Worm (Caenorhabditis elegans) whole organism, L3 larva: ENCODE measurements around the gene Y6E2A.1.

ENCODE experiments used
- aly-2 ChIP-seq: fragments of 150-350 bp; optimal IDR thresholded peaks from 2 replicates; lab custom pipeline; 2014; ENCODE audit warnings: missing biosample characterization, missing genetic modification characterization
- ama-1 ChIP-seq: fragments of 150-350 bp; optimal IDR thresholded peaks from 2 replicates; lab custom pipeline; 2018
- ceh-16 ChIP-seq: sonication (generic microtip); optimal IDR thresholded peaks from 2 replicates; lab custom pipeline; 2017; ENCODE audit warnings: missing biosample characterization, missing genetic modification characterization
- ceh-82 ChIP-seq: fragments of 150-350 bp; optimal IDR thresholded peaks from 2 replicates; lab custom pipeline; 2014; ENCODE audit warnings: missing biosample characterization, missing genetic modification characterization
- egl-27 ChIP-seq: sonication (generic microtip); optimal IDR thresholded peaks from 4 replicates; lab custom pipeline; 2017; ENCODE audit warnings: missing biosample characterization, missing genetic modification reagents, missing genetic modification characterization
- egl-5 ChIP-seq: fragments of 150-350 bp; optimal IDR thresholded peaks from 2 replicates; lab custom pipeline; 2017; ENCODE audit warnings: missing biosample characterization, missing genetic modification reagents, missing genetic modification characterization, inconsistent platforms
- elt-1 ChIP-seq: fragments of 150-350 bp; optimal IDR thresholded peaks from 2 replicates; lab custom pipeline; 2014; ENCODE audit warnings: missing biosample characterization, missing genetic modification characterization
- elt-2 ChIP-seq: sonication (generic microtip); optimal IDR thresholded peaks from 2 replicates; lab custom pipeline; 2016; ENCODE audit warnings: missing genetic modification reagents, mild to moderate bottlenecking, missing genetic modification characterization, missing compliant biosample characterization
- elt-3 ChIP-seq, 3 experiments: fragments of 150-350 bp in 1 of 3; sonication (generic microtip) in 2 of 3; optimal IDR thresholded peaks; 2 replicates in 2 of 3; 4 replicates in 1 of 3; lab custom pipeline; 2014 to 2017; ENCODE audit warnings: missing biosample characterization in 3 of 3, missing genetic modification characterization in 3 of 3
- eor-1 ChIP-seq, 2 experiments: fragments of 150-350 bp; optimal IDR thresholded peaks; 2 replicates each; lab custom pipeline; 2014 to 2018; ENCODE audit warnings: missing biosample characterization in 2 of 2, missing genetic modification characterization in 2 of 2
- fkh-10 ChIP-seq: sonication (generic microtip); optimal IDR thresholded peaks from 2 replicates; lab custom pipeline; 2017; ENCODE audit warnings: missing biosample characterization, missing genetic modification reagents, missing genetic modification characterization
- fkh-2 ChIP-seq: fragments of 150-350 bp; optimal IDR thresholded peaks from 2 replicates; lab custom pipeline; 2014; ENCODE audit warnings: missing biosample characterization, missing genetic modification reagents, missing genetic modification characterization
- hmg-11 ChIP-seq: sonication (generic microtip); optimal IDR thresholded peaks from 2 replicates; lab custom pipeline; 2016; ENCODE audit warnings: missing genetic modification characterization, missing compliant biosample characterization
- jun-1 ChIP-seq: fragments of 150-350 bp; optimal IDR thresholded peaks from 2 replicates; lab custom pipeline; 2014; ENCODE audit warnings: missing biosample characterization, missing genetic modification reagents, missing genetic modification characterization
- lin-39 ChIP-seq: fragments of 150-350 bp; optimal IDR thresholded peaks from 2 replicates; lab custom pipeline; 2018; ENCODE audit warnings: missing biosample characterization, missing genetic modification reagents, missing genetic modification characterization
- mdl-1 ChIP-seq: fragments of 150-350 bp; optimal IDR thresholded peaks from 2 replicates; lab custom pipeline; 2014; ENCODE audit warnings: missing biosample characterization, missing genetic modification characterization
- nfya-1 ChIP-seq: sonication (generic microtip); optimal IDR thresholded peaks from 2 replicates; lab custom pipeline; 2017; ENCODE audit warnings: missing genetic modification characterization, mild to moderate bottlenecking, missing compliant biosample characterization, antibody characterized with exemption, moderate library complexity; ENCODE audit not compliant: insufficient read depth
- nhr-11 ChIP-seq: fragments of 150-350 bp; optimal IDR thresholded peaks from 2 replicates; lab custom pipeline; 2014; ENCODE audit warnings: missing biosample characterization, missing genetic modification characterization
- nhr-12 ChIP-seq: fragments of 150-350 bp; optimal IDR thresholded peaks from 2 replicates; lab custom pipeline; 2014; ENCODE audit warnings: missing biosample characterization, missing genetic modification characterization
- nhr-25 ChIP-seq: sonication (generic microtip); optimal IDR thresholded peaks from 2 replicates; lab custom pipeline; 2017; ENCODE audit warnings: missing biosample characterization, missing genetic modification characterization
- nhr-28 ChIP-seq: fragments of 150-350 bp; optimal IDR thresholded peaks from 2 replicates; lab custom pipeline; 2014; ENCODE audit warnings: missing biosample characterization, missing genetic modification characterization
- nhr-43 ChIP-seq: sonication (generic microtip); optimal IDR thresholded peaks from 2 replicates; lab custom pipeline; 2016; ENCODE audit warnings: mild to moderate bottlenecking, missing genetic modification characterization, missing compliant biosample characterization; ENCODE audit not compliant: poor library complexity, severe bottlenecking
- nhr-67 ChIP-seq: fragments of 150-350 bp; optimal IDR thresholded peaks from 2 replicates; lab custom pipeline; 2014; ENCODE audit warnings: missing biosample characterization, missing genetic modification characterization
- pqm-1 ChIP-seq: fragments of 150-350 bp; optimal IDR thresholded peaks from 2 replicates; lab custom pipeline; 2017; ENCODE audit warnings: missing biosample characterization, missing genetic modification characterization, inconsistent platforms
- sea-2 ChIP-seq: fragments of 150-350 bp; sonication (generic microtip); optimal IDR thresholded peaks from 4 replicates; lab custom pipeline; 2014; ENCODE audit warnings: missing biosample characterization, missing genetic modification reagents, missing genetic modification characterization
- snpc-4 ChIP-seq: fragments of 150-350 bp; optimal IDR thresholded peaks from 2 replicates; lab custom pipeline; 2014; ENCODE audit warnings: missing biosample characterization, missing genetic modification characterization
- tbx-2 ChIP-seq: sonication (generic microtip); optimal IDR thresholded peaks from 2 replicates; lab custom pipeline; 2016; ENCODE audit warnings: mild to moderate bottlenecking, missing genetic modification characterization, missing compliant biosample characterization
- unc-39 ChIP-seq: sonication (generic microtip); optimal IDR thresholded peaks from 4 replicates; lab custom pipeline; 2017; ENCODE audit warnings: missing biosample characterization, missing genetic modification characterization
- unc-62 ChIP-seq: fragments of 150-350 bp; sonication (generic microtip); optimal IDR thresholded peaks from 4 replicates; lab custom pipeline; 2014; ENCODE audit warnings: missing biosample characterization, missing genetic modification reagents, missing genetic modification characterization
- zag-1 ChIP-seq: fragments of 150-350 bp; optimal IDR thresholded peaks from 2 replicates; lab custom pipeline; 2014; ENCODE audit warnings: missing biosample characterization, missing genetic modification characterization
- ztf-11 ChIP-seq: fragments of 150-350 bp; optimal IDR thresholded peaks from 2 replicates; lab custom pipeline; 2014; ENCODE audit warnings: missing biosample characterization, missing genetic modification characterization

Y6E2A.1 gene

DNA sequence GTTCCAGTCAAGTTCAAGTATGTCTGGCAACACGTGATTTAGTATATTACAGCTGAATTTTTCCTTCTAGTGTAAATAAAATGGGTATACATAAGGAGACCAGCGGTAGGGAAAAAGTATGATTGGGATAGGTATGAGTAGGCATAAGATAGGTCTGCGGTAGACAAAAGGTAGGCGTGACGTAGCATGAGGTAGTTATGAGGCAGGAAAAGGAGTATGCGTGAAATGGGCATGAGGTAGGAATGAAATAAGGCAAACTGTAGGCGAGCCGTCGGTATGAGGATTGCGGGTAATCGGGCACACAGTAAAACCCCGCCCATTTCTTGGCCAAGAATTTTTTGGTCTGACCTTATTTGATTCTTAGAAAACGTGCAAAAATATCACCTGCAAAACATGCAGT lies 11.1 kb upstream of the Y6E2A.1 start:
- TF ChIP-seq egl-27 (tag; lab: Kevin White, UChicago): no peak

DNA sequence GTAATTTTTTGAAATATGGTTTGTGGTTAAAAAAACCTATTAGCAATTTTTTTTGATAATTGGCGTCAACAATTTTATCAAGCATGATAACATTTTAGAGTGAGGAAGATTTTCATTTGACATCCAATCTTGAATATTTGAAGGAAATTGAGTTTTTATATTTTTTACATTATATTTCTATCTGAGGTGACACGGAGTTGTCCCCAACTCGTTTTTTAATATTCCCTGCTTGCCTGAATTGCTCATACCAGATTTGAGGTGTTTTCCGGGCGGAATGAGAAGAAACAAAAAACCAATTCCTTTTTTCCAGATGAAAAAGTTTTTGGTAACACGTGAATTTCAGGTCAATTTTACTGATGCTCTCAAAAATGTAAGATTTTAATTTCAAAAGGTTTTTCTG lies 9.3 kb upstream of the Y6E2A.1 start, which contains the start of gene Y6E2A.7:
Gene Y6E2A.7, plus strand, starts transcription at position 301 of the 400 bp plus-strand sequence.
- no peak for TF ChIP-seq unc-62 (GFP tag; lab: Kevin White, UChicago)

DNA sequence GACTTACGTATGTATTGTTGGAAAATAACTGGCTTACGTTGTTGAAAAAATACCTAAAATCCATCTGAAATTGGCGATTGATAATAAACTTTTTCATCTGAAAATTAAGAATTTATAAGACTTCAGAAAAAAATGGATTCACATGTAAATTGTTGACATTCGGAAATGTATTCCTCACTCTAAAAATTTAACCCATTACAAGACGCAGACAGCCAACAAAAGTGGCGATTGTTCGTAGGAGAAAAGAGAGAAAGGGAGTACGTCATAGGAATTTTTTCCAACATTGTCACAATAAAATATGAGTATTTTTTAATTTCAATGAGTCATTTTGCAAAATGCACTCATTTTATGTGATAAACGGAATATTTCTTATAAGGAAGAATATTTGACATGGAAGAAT lies 8.3 kb upstream of the Y6E2A.1 start, which contains the start of gene Y6E2A.5:
Gene Y6E2A.5, minus strand, starts transcription at position 101 of the 400 bp plus-strand sequence.
- TF ChIP-seq fkh-2 (tag; lab: Kevin White, UChicago) (no peak), hmg-11 (tag; lab: Kevin White, UChicago) (no peak), snpc-4 (tag; lab: Kevin White, UChicago) (no peak), mdl-1 (tag; lab: Kevin White, UChicago) (no peak), elt-1 (tag; lab: Kevin White, UChicago) (no peak), elt-2 (tag; lab: Kevin White, UChicago) (no peak), pqm-1 (tag; lab: Kevin White, UChicago) (peak; percentile 1), eor-1 (tag; optimal IDR thresholded peaks at IDR 0.05; lab: Kevin White, UChicago) (no peak)

DNA sequence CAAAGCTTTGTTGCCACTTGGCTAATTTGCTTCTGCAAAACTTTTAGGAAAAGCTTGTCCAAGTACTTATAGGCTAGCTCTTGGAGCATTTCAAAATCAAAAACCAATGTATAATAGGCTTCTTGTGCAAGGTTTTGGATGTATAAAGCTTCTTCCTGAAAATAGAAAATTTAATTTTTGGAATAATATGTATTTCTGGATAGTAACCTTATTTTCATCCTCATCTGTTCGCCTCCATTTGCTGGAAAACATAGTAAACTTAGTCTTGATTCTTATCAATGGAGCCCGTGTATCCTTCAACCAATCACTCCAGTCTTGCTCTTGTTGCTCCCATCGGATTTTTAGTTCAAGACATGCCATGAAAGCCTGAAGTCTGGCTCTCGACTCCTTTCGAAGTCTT lies 6.4 kb upstream of the Y6E2A.1 start, which contains the start of gene Y6E2A.4:
Gene Y6E2A.4, minus strand, starts transcription at position 101 of the 400 bp plus-strand sequence.
- TF ChIP-seq ceh-16 (tag; lab: Kevin White, UChicago) (no peak), nhr-28 (no peak), unc-39 (tag; lab: Kevin White, UChicago) (no peak)
- TF ChIP-seq, all 47 proteins: peak for 0

DNA sequence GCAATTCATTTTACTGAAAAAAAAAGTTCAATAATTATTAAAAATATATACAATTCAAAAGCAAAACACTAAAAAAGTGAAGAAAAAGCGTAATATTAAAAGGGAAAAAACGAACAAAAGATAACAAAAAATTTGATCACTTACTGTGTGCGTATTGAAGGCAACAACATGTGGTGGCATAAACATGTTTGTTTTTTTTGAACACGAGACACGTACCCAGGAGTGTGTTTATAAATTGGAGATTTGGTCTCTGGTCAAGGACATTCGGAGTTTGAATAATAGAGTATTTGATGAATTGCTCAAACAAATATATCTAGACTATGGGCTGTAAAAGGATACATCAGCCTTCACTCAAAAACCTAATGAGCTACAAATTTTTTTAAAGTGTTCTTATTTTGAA lies 5.3 kb upstream of the Y6E2A.1 start:
- TF ChIP-seq nhr-25: no peak
- TF ChIP-seq ztf-11 (tag; lab: Kevin White, UChicago): no peak
- no peak for TF ChIP-seq elt-1 (tag; lab: Kevin White, UChicago)
- TF ChIP-seq nhr-67 (tag; lab: Kevin White, UChicago): no peak
- no peak for TF ChIP-seq snpc-4 (tag; lab: Kevin White, UChicago)
- no peak for TF ChIP-seq pqm-1 (tag; lab: Kevin White, UChicago)
- no peak for TF ChIP-seq sea-2 (GFP tag; lab: Kevin White, UChicago)
- no peak for TF ChIP-seq ama-1 (lab: Kevin White, UChicago)
- no peak for TF ChIP-seq nfya-1 (tag; lab: Kevin White, UChicago)
- TF ChIP-seq unc-39 (tag; lab: Kevin White, UChicago): no peak

DNA sequence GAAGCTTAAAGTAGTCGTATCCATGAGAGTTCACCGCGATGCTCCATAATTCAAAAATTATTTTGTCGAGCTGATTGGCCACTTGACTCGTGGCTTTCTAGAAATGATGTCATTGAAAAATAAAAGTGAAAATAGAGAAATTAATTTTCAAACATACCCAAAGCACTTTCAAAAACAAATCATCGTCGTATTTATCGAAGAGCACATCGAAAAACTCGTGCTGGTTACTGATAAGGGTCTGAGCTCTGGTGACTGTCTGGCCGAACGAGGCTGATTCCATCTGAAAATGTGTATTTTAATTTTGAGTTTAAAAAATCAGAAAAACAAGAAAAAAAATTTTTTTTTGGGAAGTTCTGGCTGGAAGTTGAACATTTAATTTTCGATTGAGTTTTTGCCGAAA lies 2.1 kb upstream of the Y6E2A.1 start:
- TF ChIP-seq lin-39 (tag; lab: Kevin White, UChicago) (no peak), elt-2 (tag; lab: Kevin White, UChicago) (peak; percentile 11), pqm-1 (tag; lab: Kevin White, UChicago) (peak; percentile 34)
- TF ChIP-seq, all 47 proteins: peak for 2

DNA sequence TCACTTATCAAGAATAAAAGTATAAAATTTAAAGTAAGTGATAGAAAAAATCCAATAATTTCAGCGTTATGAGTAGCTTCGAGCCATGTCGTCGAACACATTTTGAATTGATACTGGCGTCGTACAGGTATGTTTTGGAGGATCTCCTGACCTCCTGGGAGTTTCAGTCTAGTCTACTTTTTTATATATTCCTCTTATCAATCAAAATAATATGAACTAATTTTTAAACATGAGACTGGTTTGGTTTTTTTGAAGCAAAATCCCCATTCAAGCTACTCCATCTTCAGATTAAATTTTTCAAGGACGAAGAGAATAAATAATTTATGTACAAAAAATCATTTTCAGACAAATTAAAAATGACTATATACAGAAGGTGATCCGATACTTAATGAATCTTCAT lies 1.6 kb upstream of the Y6E2A.1 start, which contains the start of gene str-101:
Gene str-101, minus strand, starts transcription at position 101 of the 400 bp plus-strand sequence.
- TF ChIP-seq pqm-1 (tag; lab: Kevin White, UChicago) (no peak), tbx-2 (tag; lab: Kevin White, UChicago) (no peak), nhr-12 (no peak), sea-2 (GFP tag; lab: Kevin White, UChicago) (no peak), egl-5 (tag; lab: Kevin White, UChicago) (no peak), nhr-43 (tag; lab: Kevin White, UChicago) (no peak), fkh-10 (GFP tag; lab: Kevin White, UChicago) (no peak), ceh-82 (tag; lab: Kevin White, UChicago) (no peak), aly-2 (tag; lab: Kevin White, UChicago) (no peak), jun-1 (tag; lab: Kevin White, UChicago) (no peak), zag-1 (tag; lab: Kevin White, UChicago) (no peak), elt-3 (tag; optimal IDR thresholded peaks at IDR 0.05; lab: Kevin White, UChicago) (no peak), nfya-1 (tag; lab: Kevin White, UChicago) (no peak), nhr-11 (tag; lab: Kevin White, UChicago) (no peak)
